Fruit fly (Drosophila melanogaster) whole organism, embryonic: ENCODE data around the gene CG14043.

Experiments used
- B-H1 ChIP-seq: fragments of 200-800 bp; sonication (Bioruptor generic); IDR thresholded peaks from 3 replicates; pipeline ENCODE4 v1.3.6; 2022; ENCODE audit warnings: missing biosample characterization, missing genetic modification characterization
- Bteb2 ChIP-seq: fragments of 200-800 bp; sonication (Bioruptor generic); optimal IDR thresholded peaks from 2 replicates; lab custom pipeline; 2016; ENCODE audit warnings: missing biosample characterization, missing genetic modification characterization
- CG10431 ChIP-seq: fragments of 200-800 bp; sonication (Bioruptor generic); optimal IDR thresholded peaks from 3 replicates; lab custom pipeline; 2018; ENCODE audit warnings: missing biosample characterization, mild to moderate bottlenecking, missing genetic modification characterization
- CG10565 ChIP-seq: fragments of 200-800 bp; sonication (Bioruptor generic); optimal IDR thresholded peaks from 3 replicates; lab custom pipeline; 2016; ENCODE audit warnings: missing biosample characterization, mild to moderate bottlenecking, missing genetic modification characterization
- CG11085 ChIP-seq: fragments of 200-800 bp; sonication (Bioruptor generic); IDR thresholded peaks from 2 replicates; pipeline ENCODE4 v1.3.6; 2022; ENCODE audit warnings: missing biosample characterization, missing genetic modification characterization
- CG11247 ChIP-seq: fragments of 200-800 bp; sonication (Bioruptor generic); IDR thresholded peaks from 2 replicates; pipeline ENCODE4 v1.3.6; 2022; ENCODE audit warnings: missing biosample characterization, missing genetic modification characterization
- CG11695 ChIP-seq: fragments of 200-800 bp; sonication (Bioruptor generic); IDR thresholded peaks from 3 replicates; pipeline ENCODE4 v1.3.6; 2022; ENCODE audit warnings: missing biosample characterization, missing genetic modification characterization
- CG11696 ChIP-seq: fragments of 200-800 bp; sonication (Bioruptor generic); IDR thresholded peaks from 2 replicates; pipeline ENCODE4 v1.3.6; 2022; ENCODE audit warnings: missing biosample characterization, missing genetic modification characterization
- CG12769 ChIP-seq: fragments of 200-800 bp; sonication (Bioruptor generic); optimal IDR thresholded peaks from 2 replicates; lab custom pipeline; 2019; ENCODE audit warnings: missing biosample characterization, mild to moderate bottlenecking, missing genetic modification characterization, moderate library complexity
- CG13296 ChIP-seq: fragments of 200-800 bp; sonication (Bioruptor generic); optimal IDR thresholded peaks from 3 replicates; lab custom pipeline; 2018; ENCODE audit warnings: missing biosample characterization, mild to moderate bottlenecking, missing genetic modification characterization
- CG13624 ChIP-seq: fragments of 200-800 bp; sonication (Bioruptor generic); optimal IDR thresholded peaks from 2 replicates; lab custom pipeline; 2016; ENCODE audit warnings: missing biosample characterization, missing genetic modification characterization
- CG14014 ChIP-seq: fragments of 200-800 bp; sonication (Bioruptor generic); IDR thresholded peaks from 2 replicates; pipeline ENCODE4 v1.3.6; 2022; ENCODE audit warnings: missing biosample characterization, missing genetic modification characterization
- CG17802 ChIP-seq: fragments of 200-800 bp; sonication (Bioruptor generic); optimal IDR thresholded peaks from 2 replicates; lab custom pipeline; 2018; ENCODE audit warnings: missing biosample characterization, mild to moderate bottlenecking, missing genetic modification characterization, moderate library complexity
- CG18011 ChIP-seq: fragments of 200-800 bp; sonication (Bioruptor generic); optimal IDR thresholded peaks from 2 replicates; lab custom pipeline; 2017; ENCODE audit warnings: missing biosample characterization, missing genetic modification characterization, mild to moderate bottlenecking, moderate library complexity, missing genotype
- CG1832 ChIP-seq: fragments of 200-800 bp; sonication (Bioruptor generic); optimal IDR thresholded peaks from 2 replicates; lab custom pipeline; 2017; ENCODE audit warnings: missing biosample characterization, mild to moderate bottlenecking, missing genetic modification characterization, inconsistent platforms
- CG2129 ChIP-seq: fragments of 200-800 bp; sonication (Bioruptor generic); IDR thresholded peaks from 2 replicates; pipeline ENCODE4 v1.3.6; 2022; ENCODE audit warnings: missing biosample characterization, missing genetic modification characterization; ENCODE audit not compliant: partially characterized antibody
- CG3065 ChIP-seq: fragments of 200-800 bp; sonication (Bioruptor generic); optimal IDR thresholded peaks from 2 replicates; lab custom pipeline; 2016; ENCODE audit warnings: missing biosample characterization, missing genetic modification characterization
- CG32767 ChIP-seq: fragments of 200-800 bp; sonication (Bioruptor generic); IDR thresholded peaks from 2 replicates; pipeline ENCODE4 v1.3.6; 2022; ENCODE audit warnings: missing biosample characterization, missing genetic modification characterization
- CG3847 ChIP-seq: fragments of 200-800 bp; sonication (Bioruptor generic); IDR thresholded peaks from 2 replicates; pipeline ENCODE4 v1.3.6; 2022; ENCODE audit warnings: missing biosample characterization, missing genetic modification characterization
- CG6765 ChIP-seq: fragments of 200-800 bp; sonication (Bioruptor generic); optimal IDR thresholded peaks from 3 replicates; lab custom pipeline; 2017; ENCODE audit warnings: missing biosample characterization, mild to moderate bottlenecking, missing genetic modification characterization
- CG9215 ChIP-seq: fragments of 200-800 bp; sonication (Bioruptor generic); IDR thresholded peaks from 2 replicates; pipeline ENCODE4 v1.3.6; 2022; ENCODE audit warnings: missing biosample characterization, missing genetic modification characterization
- Camta ChIP-seq: fragments of 200-800 bp; sonication (Bioruptor generic); optimal IDR thresholded peaks from 2 replicates; lab custom pipeline; 2016; ENCODE audit warnings: missing biosample characterization, missing genetic modification characterization
- HLHmδ ChIP-seq: fragments of 200-800 bp; sonication (Bioruptor generic); optimal IDR thresholded peaks from 2 replicates; lab custom pipeline; 2018; ENCODE audit warnings: missing biosample characterization, mild to moderate bottlenecking, missing genetic modification characterization, moderate library complexity
- Kr ChIP-seq: fragments of 200-800 bp; sonication (Bioruptor generic); optimal IDR thresholded peaks from 2 replicates; lab custom pipeline; 2017; ENCODE audit warnings: missing biosample characterization, mild to moderate bottlenecking, missing genetic modification characterization
- Mes4 ChIP-seq: fragments of 200-800 bp; sonication (Bioruptor generic); optimal IDR thresholded peaks from 2 replicates; lab custom pipeline; 2016; ENCODE audit warnings: missing biosample characterization, missing genetic modification characterization
- NC2α ChIP-seq: fragments of 200-800 bp; sonication (Bioruptor generic); optimal IDR thresholded peaks from 2 replicates; lab custom pipeline; 2016; ENCODE audit warnings: missing biosample characterization, missing genetic modification characterization
- NC2β ChIP-seq: fragments of 200-800 bp; sonication (Bioruptor generic); optimal IDR thresholded peaks from 2 replicates; lab custom pipeline; 2016; ENCODE audit warnings: missing biosample characterization, missing genetic modification characterization
- Rx ChIP-seq: fragments of 200-800 bp; sonication (Bioruptor generic); IDR thresholded peaks from 2 replicates; pipeline ENCODE4 v1.3.6; 2022; ENCODE audit warnings: missing biosample characterization, missing genetic modification characterization
- Ssrp ChIP-seq: fragments of 200-800 bp; sonication (Bioruptor generic); optimal IDR thresholded peaks from 2 replicates; lab custom pipeline; 2018; ENCODE audit warnings: missing biosample characterization, mild to moderate bottlenecking, missing genetic modification characterization, moderate library complexity
- abd-A ChIP-seq: fragments of 200-800 bp; sonication (Bioruptor generic); optimal IDR thresholded peaks from 3 replicates; lab custom pipeline; 2019; ENCODE audit warnings: missing biosample characterization, mild to moderate bottlenecking, missing genetic modification characterization, moderate library complexity
- ase ChIP-seq: fragments of 200-800 bp; sonication (Bioruptor generic); IDR thresholded peaks from 3 replicates; pipeline ENCODE4 v1.3.6; 2022; ENCODE audit warnings: missing biosample characterization, missing genetic modification characterization
- bowl ChIP-seq: fragments of 200-800 bp; sonication (Bioruptor generic); IDR thresholded peaks from 2 replicates; pipeline ENCODE4 v1.3.6; 2022; ENCODE audit warnings: missing biosample characterization, missing genetic modification characterization
- chm ChIP-seq: fragments of 200-800 bp; sonication (Bioruptor generic); IDR thresholded peaks from 2 replicates; pipeline ENCODE4 v1.3.6; 2022; ENCODE audit warnings: missing biosample characterization, missing genetic modification characterization
- dan ChIP-seq: fragments of 200-800 bp; sonication (Bioruptor generic); IDR thresholded peaks from 2 replicates; pipeline ENCODE4 v1.3.6; 2022; ENCODE audit warnings: missing biosample characterization, missing genetic modification characterization
- dpn ChIP-seq, 2 experiments: fragments of 200-800 bp; sonication (Bioruptor generic); optimal IDR thresholded peaks; 3 replicates each; lab custom pipeline; 2016; ENCODE audit warnings: missing biosample characterization in 2 of 2, missing genetic modification characterization in 2 of 2
- fd102C ChIP-seq: fragments of 200-800 bp; sonication (Bioruptor generic); optimal IDR thresholded peaks from 2 replicates; lab custom pipeline; 2018; ENCODE audit warnings: missing biosample characterization, mild to moderate bottlenecking, missing genetic modification characterization, moderate library complexity
- fd96Cb ChIP-seq: fragments of 200-800 bp; sonication (Bioruptor generic); optimal IDR thresholded peaks from 2 replicates; lab custom pipeline; 2018; ENCODE audit warnings: missing biosample characterization, mild to moderate bottlenecking, missing genetic modification characterization, moderate library complexity
- gt ChIP-seq: fragments of 200-800 bp; sonication (Bioruptor generic); IDR thresholded peaks from 2 replicates; pipeline ENCODE4 v1.3.6; 2022; ENCODE audit warnings: missing biosample characterization, missing genetic modification characterization
- h ChIP-seq: fragments of >200 bp; optimal IDR thresholded peaks from 2 replicates; lab custom pipeline; 2017
- hb ChIP-seq: fragments of 200-800 bp; sonication (Bioruptor generic); IDR thresholded peaks from 3 replicates; pipeline ENCODE4 v1.3.6; 2022; ENCODE audit warnings: missing biosample characterization, missing genetic modification characterization; ENCODE audit not compliant: partially characterized antibody
- hbn ChIP-seq: fragments of 200-800 bp; sonication (Bioruptor generic); IDR thresholded peaks from 2 replicates; pipeline ENCODE4 v1.3.6; 2022; ENCODE audit warnings: missing biosample characterization, missing genetic modification characterization; ENCODE audit not compliant: partially characterized antibody
- knrl ChIP-seq: fragments of 200-800 bp; sonication (Bioruptor generic); IDR thresholded peaks from 3 replicates; pipeline ENCODE4 v1.3.6; 2022; ENCODE audit warnings: missing biosample characterization, missing genetic modification characterization; ENCODE audit not compliant: partially characterized antibody
- lab ChIP-seq: fragments of 200-800 bp; sonication (Bioruptor generic); optimal IDR thresholded peaks from 3 replicates; lab custom pipeline; 2017; ENCODE audit warnings: missing biosample characterization, missing genetic modification characterization, mild to moderate bottlenecking, moderate library complexity, missing genetic modification reagents
- mld ChIP-seq: fragments of 200-800 bp; sonication (Bioruptor generic); IDR thresholded peaks from 3 replicates; pipeline ENCODE4 v1.3.6; 2022; ENCODE audit warnings: missing biosample characterization, missing genetic modification characterization; ENCODE audit not compliant: partially characterized antibody
- pho ChIP-seq: fragments of 200-800 bp; sonication (Bioruptor generic); optimal IDR thresholded peaks from 2 replicates; lab custom pipeline; 2016; ENCODE audit warnings: missing biosample characterization, missing genetic modification characterization
- pum ChIP-seq: fragments of 200-800 bp; sonication (Bioruptor generic); optimal IDR thresholded peaks from 2 replicates; lab custom pipeline; 2016; ENCODE audit warnings: missing biosample characterization, missing genetic modification characterization
- slbo ChIP-seq: fragments of 200-800 bp; sonication (Bioruptor generic); IDR thresholded peaks from 2 replicates; pipeline ENCODE4 v1.3.6; 2022; ENCODE audit warnings: missing biosample characterization, missing genetic modification characterization
- ssp ChIP-seq: fragments of 200-800 bp; sonication (Bioruptor generic); IDR thresholded peaks from 2 replicates; pipeline ENCODE4 v1.3.6; 2022; ENCODE audit warnings: missing biosample characterization, missing genetic modification characterization
- trem ChIP-seq: fragments of 200-800 bp; optimal IDR thresholded peaks from 3 replicates; lab custom pipeline; 2019; ENCODE audit warnings: missing biosample characterization, mild to moderate bottlenecking, missing genetic modification characterization, moderate library complexity
- unc-4 ChIP-seq: fragments of 200-800 bp; sonication (Bioruptor generic); IDR thresholded peaks from 2 replicates; pipeline ENCODE4 v1.3.6; 2022; ENCODE audit warnings: missing biosample characterization, missing genetic modification characterization; ENCODE audit not compliant: partially characterized antibody

Gene CG14043

DNA sequence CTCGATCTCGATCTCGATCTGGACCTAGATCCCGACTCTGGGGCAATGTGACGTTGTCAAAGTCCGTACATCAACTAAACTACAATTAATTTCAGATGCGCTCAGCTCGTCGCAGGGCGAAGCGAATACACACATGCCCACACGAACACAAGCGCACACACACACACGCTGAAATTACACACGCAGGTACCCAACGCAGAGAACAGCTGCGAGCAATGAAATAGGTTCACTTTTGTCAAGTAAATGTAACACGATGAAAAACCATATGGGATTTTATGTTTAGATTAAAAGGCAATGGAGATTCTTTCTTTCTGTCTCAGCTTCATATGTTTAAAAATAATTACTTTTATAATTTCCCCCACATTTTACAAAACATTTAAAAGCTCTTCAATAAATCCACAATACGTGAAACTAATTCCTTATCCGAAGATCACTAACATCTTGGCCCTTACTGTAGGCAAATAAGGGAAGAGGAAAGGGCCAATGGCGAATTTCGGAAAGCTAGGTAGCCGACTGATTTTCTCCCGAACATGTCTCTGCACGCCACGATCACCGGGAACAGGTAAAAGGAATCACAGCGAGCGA lies 28.9 kb downstream of the CG14043 start (continued):
- TF ChIP-seq h (lab: Kevin White, UChicago), result no peak
- TF ChIP-seq CG2129 (GFP tag; lab: Robert Waterston, UW), result no peak
- peak; percentile 48 for TF ChIP-seq pho (GFP tag; lab: Kevin White, UChicago)
- TF ChIP-seq lab (GFP tag; lab: Kevin White, UChicago), result peak; percentile 85
- TF ChIP-seq CG18011, result peak; percentile 45
- TF ChIP-seq fd96Cb (tag; lab: Kevin White, UChicago), result peak; percentile 80
- peak; percentile 66 for TF ChIP-seq CG10431 (GFP tag; lab: Kevin White, UChicago)
- TF ChIP-seq slbo (GFP tag; lab: Robert Waterston, UW), result peak; percentile 86
- peak; percentile 40; the same call in 1 of the 2 replicates for TF ChIP-seq bowl
- TF ChIP-seq gt (GFP tag; lab: Robert Waterston, UW), result no peak
- TF ChIP-seq CG1832 (GFP tag; lab: Kevin White, UChicago), result no peak
- peak; percentile 33 for TF ChIP-seq CG17802 (tag; lab: Kevin White, UChicago)
- TF ChIP-seq ssp (GFP tag; lab: Robert Waterston, UW), result peak; percentile 35
- TF ChIP-seq CG14014 (GFP tag; lab: Robert Waterston, UW), result peak; percentile 78
- peak; percentile 48; the same call in 2 of the 3 replicates for TF ChIP-seq ase (GFP tag; lab: Robert Waterston, UW)
- no peak for TF ChIP-seq NC2α (GFP tag; lab: Kevin White, UChicago)
- TF ChIP-seq trem (tag; lab: Kevin White, UChicago), result peak; percentile 79
- peak; percentile 82 for TF ChIP-seq CG32767 (GFP tag; lab: Robert Waterston, UW)
- peak; percentile 70 for TF ChIP-seq Rx (GFP tag; lab: Robert Waterston, UW)
- no peak for TF ChIP-seq HLHmδ (GFP tag; lab: Kevin White, UChicago)
- no peak for TF ChIP-seq CG12769 (tag; lab: Kevin White, UChicago)
- peak; percentile 72 for TF ChIP-seq CG6765 (GFP tag; lab: Kevin White, UChicago)
- TF ChIP-seq mld (GFP tag; lab: Robert Waterston, UW), result no peak
- no peak for TF ChIP-seq dan
- TF ChIP-seq CG3847 (GFP tag; lab: Robert Waterston, UW), result peak; percentile 81
- TF ChIP-seq unc-4 (GFP tag; lab: Robert Waterston, UW), result no peak
- TF ChIP-seq chm (GFP tag; lab: Robert Waterston, UW), result peak; percentile 87
- peak; percentile 72 for TF ChIP-seq Camta (GFP tag; lab: Kevin White, UChicago)
- peak; percentile 79 for TF ChIP-seq pum (GFP tag; lab: Kevin White, UChicago)
- 0 out of 2 replicates have a peak, but pooled peaks have one; percentile 20 for TF ChIP-seq CG11085 (GFP tag; lab: Robert Waterston, UW)
- peak; percentile 99 for TF ChIP-seq CG11696
- no peak for TF ChIP-seq CG10565
- TF ChIP-seq Kr (GFP tag; lab: Kevin White, UChicago), result peak; percentile 40
- peak; percentile 81 for TF ChIP-seq CG13296 (GFP tag; lab: Kevin White, UChicago)
- peak; percentile 59 for TF ChIP-seq CG11247 (GFP tag; lab: Robert Waterston, UW)
- peak; percentile 57 for TF ChIP-seq CG13624 (GFP tag; lab: Kevin White, UChicago)
- TF ChIP-seq Bteb2, result peak; percentile 59
- peak; percentile 64 for TF ChIP-seq CG9215 (GFP tag; lab: Robert Waterston, UW)
- no peak for TF ChIP-seq knrl
- TF ChIP-seq NC2β (GFP tag; lab: Kevin White, UChicago), result peak; percentile 86
- TF ChIP-seq Ssrp (tag; lab: Kevin White, UChicago), result peak; percentile 75
- peak; percentile 86 for TF ChIP-seq CG11695 (GFP tag; lab: Robert Waterston, UW)
- peak; percentile 58 to 64 for TF ChIP-seq dpn (GFP tag; optimal IDR thresholded peaks at IDR 0.05; lab: Kevin White, UChicago)
- TF ChIP-seq Mes4 (GFP tag; lab: Kevin White, UChicago), result peak; percentile 48
- TF ChIP-seq abd-A (tag; lab: Kevin White, UChicago), result peak; percentile 9
- no peak for TF ChIP-seq hbn
- peak; percentile 45 for TF ChIP-seq CG3065 (GFP tag; lab: Kevin White, UChicago)
- no peak for TF ChIP-seq hb (GFP tag; lab: Robert Waterston, UW)
- peak; percentile 83 for TF ChIP-seq fd102C (GFP tag; lab: Kevin White, UChicago)
- peak; percentile 58 for TF ChIP-seq B-H1 (GFP tag; lab: Robert Waterston, UW)
